Worm (Caenorhabditis elegans) whole organism, young adult: ENCODE results near the gene attf-3.
"Not testable (repeated sequence)": the region's sequence is repeated elsewhere in the genome, so short reads cannot be mapped to it uniquely, and the experiment has no call there.

Source experiments
- K12H6.12 ChIP-seq: fragments of 200-800 bp; sonication (Bioruptor generic); optimal IDR thresholded peaks from 2 replicates; lab custom pipeline; 2018; ENCODE audit warnings: mild to moderate bottlenecking, missing genetic modification characterization, missing compliant biosample characterization
- aptf-3 ChIP-seq: fragments of 200-800 bp; sonication (Bioruptor generic); IDR thresholded peaks from 2 replicates; pipeline ENCODE4 v1.3.6; 2022; ENCODE audit warnings: missing genetic modification characterization, missing compliant biosample characterization
- let-526 ChIP-seq: fragments of 200-800 bp; sonication (Bioruptor generic); IDR thresholded peaks from 2 replicates; pipeline ENCODE4 v1.3.6; 2022; ENCODE audit warnings: missing genetic modification reagents, missing genetic modification characterization, missing compliant biosample characterization
- madf-6 ChIP-seq: fragments of 200-800 bp; sonication (Bioruptor generic); IDR thresholded peaks from 2 replicates; pipeline ENCODE4 v1.3.6; 2022; ENCODE audit warnings: missing genetic modification reagents, missing genetic modification characterization, missing compliant biosample characterization
- mcd-1 ChIP-seq: fragments of 200-800 bp; sonication (Bioruptor generic); IDR thresholded peaks from 2 replicates; pipeline ENCODE4 v1.3.6; 2022; ENCODE audit warnings: missing genetic modification reagents, missing genetic modification characterization, missing compliant biosample characterization
- mel-28 ChIP-seq: sonication (generic microtip); optimal IDR thresholded peaks from 2 replicates; lab custom pipeline; 2016; ENCODE audit warnings: borderline replicate concordance, mild to moderate bottlenecking, missing genetic modification characterization, missing compliant biosample characterization
- nhr-120 ChIP-seq: fragments of 200-800 bp; sonication (Bioruptor generic); IDR thresholded peaks from 2 replicates; pipeline ENCODE4 v1.3.6; 2022; ENCODE audit warnings: missing genetic modification characterization, missing compliant biosample characterization
- pbrm-1 ChIP-seq: fragments of 200-800 bp; sonication (Bioruptor generic); IDR thresholded peaks from 2 replicates; pipeline ENCODE4 v1.3.6; 2022; ENCODE audit warnings: missing genetic modification reagents, missing genetic modification characterization, missing compliant biosample characterization

ce11 chrIII:121983-122449 is 35.8 kb upstream of the attf-3 start, which contains the start of gene C29F9.12:
- TF ChIP-seq mel-28 (tag; lab: Kevin White, UChicago); mcd-1; aptf-3 (GFP tag; lab: Robert Waterston, UW); madf-6 (GFP tag; lab: Robert Waterston, UW); K12H6.12 (tag; lab: Kevin White, UChicago); pbrm-1 (GFP tag; lab: Robert Waterston, UW); let-526 (GFP tag; lab: Robert Waterston, UW); nhr-120 (GFP tag; lab: Robert Waterston, UW): not testable (repeated sequence)
